Worm (Caenorhabditis elegans) whole organism, L1 larva: ENCODE measurements around the gene C16D2.3.
A peak's percentile ranks its signal among the peaks of the same experiment; 100 is the strongest.

ENCODE experiments used
- blmp-1 ChIP-seq: fragments of 150-350 bp; optimal IDR thresholded peaks from 2 replicates; lab custom pipeline; 2014; ENCODE audit warnings: missing biosample characterization, missing genetic modification characterization
- dpl-1 ChIP-seq, 3 experiments: fragments of 150-350 bp in 2 of 3; sonication (generic microtip) in 1 of 3; optimal IDR thresholded peaks; 2 replicates each; lab custom pipeline; 2014 to 2017; ENCODE audit warnings: missing biosample characterization in 3 of 3, missing genetic modification characterization in 3 of 3, missing genetic modification reagents in 3 of 3
- dsc-1 ChIP-seq: sonication (generic microtip); optimal IDR thresholded peaks from 2 replicates; lab custom pipeline; 2016; ENCODE audit warnings: mild to moderate bottlenecking, missing genetic modification characterization, missing compliant biosample characterization
- lin-13 ChIP-seq: fragments of 150-350 bp; optimal IDR thresholded peaks from 2 replicates; lab custom pipeline; 2014; ENCODE audit warnings: missing biosample characterization, missing genetic modification reagents, missing genetic modification characterization
- lin-15B ChIP-seq: fragments of 150-350 bp; sonication (generic microtip); optimal IDR thresholded peaks from 3 replicates; lab custom pipeline; 2014; ENCODE audit warnings: missing biosample characterization, missing genetic modification characterization
- lsy-2 ChIP-seq, 2 experiments: fragments of 150-350 bp; optimal IDR thresholded peaks; 2 replicates each; lab custom pipeline; 2014; ENCODE audit warnings: missing biosample characterization in 2 of 2, missing genetic modification characterization in 2 of 2
- mep-1 ChIP-seq: fragments of 150-350 bp; optimal IDR thresholded peaks from 2 replicates; lab custom pipeline; 2014; ENCODE audit warnings: missing biosample characterization, missing genetic modification characterization
- snpc-4 ChIP-seq: fragments of 150-350 bp; optimal IDR thresholded peaks from 2 replicates; lab custom pipeline; 2014; ENCODE audit warnings: missing biosample characterization, missing genetic modification characterization

DNA sequence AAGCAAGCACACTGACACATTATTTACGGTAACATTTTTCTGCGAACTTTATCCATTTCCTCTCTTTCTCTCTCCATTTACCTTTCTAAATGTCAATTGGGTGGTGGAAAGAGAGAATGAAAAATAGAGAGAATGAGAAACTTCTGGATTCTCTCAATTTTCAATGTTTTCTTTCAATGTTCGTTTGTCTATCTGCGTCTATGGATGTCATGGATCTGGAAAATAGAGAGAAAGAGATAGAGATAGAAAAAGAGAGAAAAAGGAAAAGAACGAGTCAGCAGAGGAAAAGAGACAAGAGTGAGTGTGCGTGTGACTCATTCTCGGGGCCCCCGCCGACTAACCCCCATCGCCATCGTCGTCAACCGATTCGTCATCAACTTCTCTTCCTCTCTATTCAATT, 25.1 kb upstream of the C16D2.3 start, which contains the start of gene jun-1:
- TF ChIP-seq dpl-1 (GFP tag; optimal IDR thresholded peaks at IDR 0.05; lab: Kevin White, UChicago) (peak; percentile 63 to 69 (median 66)), snpc-4 (tag; lab: Kevin White, UChicago) (peak; percentile 70), lsy-2 (tag; optimal IDR thresholded peaks at IDR 0.05; lab: Kevin White, UChicago) (peak; percentile 85 to 95), blmp-1 (peak; percentile 76), lin-13 (GFP tag; lab: Kevin White, UChicago) (peak; percentile 77), mep-1 (tag; lab: Kevin White, UChicago) (peak; percentile 93), lin-15B (tag; lab: Kevin White, UChicago) (peak; percentile 37), dsc-1 (peak; percentile 54)
